Worm (Caenorhabditis elegans): ENCODE data around the gene srw-113.

- TF ChIP-seq unc-130 (GFP tag; optimal IDR thresholded peaks at IDR 0.05) (no peak), F49E8.2 (tag; optimal IDR thresholded peaks at IDR 0.05; ENCODE audit: borderline replicate concordance) (no peak), nhr-237 (tag; optimal IDR thresholded peaks at IDR 0.05) (no peak), ceh-82 (tag; optimal IDR thresholded peaks at IDR 0.05) (no peak)
Measured at ce11 chrV:15293865-15294264, 39.1 kb upstream of the srw-113 start, which contains the start of gene str-96.
